Worm (Caenorhabditis elegans) whole organism, young adult: Measurements from ENCODE around the gene R05G9.1.

ENCODE experiments used
- Y53G8AR.9 ChIP-seq: fragments of 200-800 bp; sonication (Bioruptor generic); conservative IDR thresholded peaks from 2 replicates; pipeline ENCODE4 v1.3.6; 2022; ENCODE audit warnings: missing genetic modification reagents, missing genetic modification characterization, missing compliant biosample characterization
- ama-1 ChIP-seq, 3 experiments: fragments of 150-350 bp in 1 of 3; sonication (generic microtip) in 2 of 3; optimal IDR thresholded peaks; 2 replicates each; lab custom pipeline; 2014 to 2018; ENCODE audit warnings: missing biosample characterization in 2 of 3, missing genetic modification characterization in 2 of 3, missing genetic modification reagents in 2 of 3
- him-1 ChIP-seq: sonication (generic microtip); optimal IDR thresholded peaks from 2 replicates; lab custom pipeline; 2016; ENCODE audit warnings: missing genotype, missing genetic modification reagents, missing genetic modification characterization, missing compliant biosample characterization
- pha-4 ChIP-seq: fragments of 150-350 bp; sonication (generic microtip); optimal IDR thresholded peaks from 2 replicates; lab custom pipeline; 2014; ENCODE audit warnings: missing biosample characterization, missing genetic modification reagents, missing genetic modification characterization
- snpc-4 ChIP-seq, 5 experiments: fragments of 150-350 bp in 1 of 5; sonication (generic microtip) in 4 of 5; optimal IDR thresholded peaks; 2 replicates each; lab custom pipeline; 2014 to 2018; ENCODE audit warnings: missing genetic modification characterization in 5 of 5, missing biosample characterization in 3 of 5, antibody characterized with exemption in 2 of 5, mild to moderate bottlenecking in 2 of 5, missing compliant biosample characterization in 2 of 5, missing genotype in 2 of 5, moderate library complexity in 2 of 5, missing genetic modification reagents in 1 of 5
- tbx-9 ChIP-seq: sonication (generic microtip); optimal IDR thresholded peaks from 2 replicates; lab custom pipeline; 2016; ENCODE audit warnings: borderline replicate concordance, missing genetic modification characterization, inconsistent platforms, missing compliant biosample characterization
- unc-130 ChIP-seq: sonication (generic microtip); optimal IDR thresholded peaks from 2 replicates; lab custom pipeline; 2016; ENCODE audit warnings: missing genetic modification reagents, missing genetic modification characterization, missing compliant biosample characterization

ce11 chrII:6482762-6483161, 20.2 kb upstream of the R05G9.1 start:
- TF ChIP-seq tbx-9 (tag; lab: Kevin White, UChicago) (no peak), snpc-4 (GFP tag; optimal IDR thresholded peaks at IDR 0.05; lab: Kevin White, UChicago) (no peak), snpc-4 (tag; optimal IDR thresholded peaks at IDR 0.05; lab: Kevin White, UChicago) (no peak), him-1 (no peak), Y53G8AR.9 (no peak), ama-1 (optimal IDR thresholded peaks at IDR 0.05; lab: Kevin White, UChicago) (no peak), ama-1 (GFP tag; optimal IDR thresholded peaks at IDR 0.05; lab: Kevin White, UChicago) (no peak), unc-130 (GFP tag; lab: Kevin White, UChicago) (no peak), pha-4 (tag; lab: Kevin White, UChicago) (no peak)
